Fruit fly (Drosophila melanogaster): ENCODE results near the gene Lon.

The Lon gene

dm6 chr3L:19636821-19637460, 24.9 kb upstream of the Lon start (continued):
- TF ChIP-seq Blimp-1 (GFP tag; optimal IDR thresholded peaks at IDR 0.05) (no peak), Hr4 (GFP tag; optimal IDR thresholded peaks at IDR 0.05) (no peak), CG9139 (GFP tag; optimal IDR thresholded peaks at IDR 0.05) (no peak), CG31627 (GFP tag; optimal IDR thresholded peaks at IDR 0.05) (no peak), CG11762 (GFP tag; optimal IDR thresholded peaks at IDR 0.05; ENCODE audit: insufficient read depth) (no peak), CG11294 (GFP tag; IDR thresholded peaks at IDR 0.05) (no peak), Sox102F (GFP tag; optimal IDR thresholded peaks at IDR 0.05) (peak; percentile 27), Hr38 (GFP tag; optimal IDR thresholded peaks at IDR 0.05) (no peak), Eip78C (GFP tag) (peak; percentile 84), Met (GFP tag; optimal IDR thresholded peaks at IDR 0.05) (peak; percentile 47), Lpt (GFP tag; optimal IDR thresholded peaks at IDR 0.05) (no peak), Smox (GFP tag; optimal IDR thresholded peaks at IDR 0.05) (peak; percentile 22), CG32006 (GFP tag; optimal IDR thresholded peaks at IDR 0.05) (no peak), Sox15 (GFP tag; optimal IDR thresholded peaks at IDR 0.05) (no peak), CG6163 (GFP tag; IDR thresholded peaks at IDR 0.05) (no peak), CG34406 (GFP tag; optimal IDR thresholded peaks at IDR 0.05) (no peak), CG6808 (GFP tag; optimal IDR thresholded peaks at IDR 0.05) (peak; percentile 17), Hr39 (GFP tag; optimal IDR thresholded peaks at IDR 0.05) (no peak), vri (GFP tag; optimal IDR thresholded peaks at IDR 0.05) (no peak), fd59A (GFP tag; optimal IDR thresholded peaks at IDR 0.05) (no peak), net (GFP tag; optimal IDR thresholded peaks at IDR 0.05) (no peak), CG7368 (GFP tag; optimal IDR thresholded peaks at IDR 0.05) (no peak), CG15336 (GFP tag; IDR thresholded peaks at IDR 0.05) (peak; percentile 37; the same call in 1 of the 2 replicates), CG10669 (GFP tag; optimal IDR thresholded peaks at IDR 0.05) (no peak)

dm6 chr3L:19635478-19635996, 23.5 kb upstream of the Lon start, which contains the start of gene wnd:
Gene wnd (minus strand): TSS chr3L:19635783.
- TF ChIP-seq ss (GFP tag; optimal IDR thresholded peaks at IDR 0.05) = peak in 1 of 2 experiments; percentile 42
- TF ChIP-seq Hr4 (GFP tag; optimal IDR thresholded peaks at IDR 0.05) = no peak
- TF ChIP-seq esn (GFP tag; optimal IDR thresholded peaks at IDR 0.05) = no peak
- peak; percentile 55 for TF ChIP-seq fkh (GFP tag; optimal IDR thresholded peaks at IDR 0.05)
- no peak for TF ChIP-seq Hr38 (GFP tag; optimal IDR thresholded peaks at IDR 0.05)
- no peak for TF ChIP-seq CG32006 (GFP tag; optimal IDR thresholded peaks at IDR 0.05)
- no peak for TF ChIP-seq CG10669 (GFP tag; optimal IDR thresholded peaks at IDR 0.05)
- no peak for TF ChIP-seq CG11294 (GFP tag; IDR thresholded peaks at IDR 0.05)
- no peak; the same call in 2 of the 3 replicates for TF ChIP-seq CG6163 (GFP tag; IDR thresholded peaks at IDR 0.05)
- TF ChIP-seq CG11902 (GFP tag; optimal IDR thresholded peaks at IDR 0.05) = no peak
- no peak for TF ChIP-seq Met (GFP tag; optimal IDR thresholded peaks at IDR 0.05)
- no peak for TF ChIP-seq CG6276 (GFP tag; optimal IDR thresholded peaks at IDR 0.05)
- TF ChIP-seq pdm3 (GFP tag; optimal IDR thresholded peaks at IDR 0.05) = no peak
- TF ChIP-seq dsx (GFP tag; optimal IDR thresholded peaks at IDR 0.05; ENCODE audit: poor library complexity, severe bottlenecking) = no peak
- TF ChIP-seq Hr39 (GFP tag; optimal IDR thresholded peaks at IDR 0.05) = no peak
- peak; percentile 32; the same call in 1 of the 3 replicates for TF ChIP-seq CG8119 (GFP tag; IDR thresholded peaks at IDR 0.05)
- peak; percentile 34 for TF ChIP-seq Sox102F (GFP tag; optimal IDR thresholded peaks at IDR 0.05)
- no peak for TF ChIP-seq CG6792 (GFP tag; optimal IDR thresholded peaks at IDR 0.05)
- TF ChIP-seq Sox15 (GFP tag; optimal IDR thresholded peaks at IDR 0.05) = no peak
- no peak for TF ChIP-seq CG8319 (GFP tag; optimal IDR thresholded peaks at IDR 0.05)
- TF ChIP-seq acj6 (GFP tag; optimal IDR thresholded peaks at IDR 0.05) = no peak
- no peak for TF ChIP-seq CG4318 (GFP tag; optimal IDR thresholded peaks at IDR 0.05)
- no peak for TF ChIP-seq CG1621 (tag; optimal IDR thresholded peaks at IDR 0.05)
- TF ChIP-seq fd85E (GFP tag; optimal IDR thresholded peaks at IDR 0.05) = no peak
- no peak for TF ChIP-seq CG10631 (GFP tag; optimal IDR thresholded peaks at IDR 0.05)
- peak; percentile 69 for TF ChIP-seq CG15336 (GFP tag; IDR thresholded peaks at IDR 0.05)
- TF ChIP-seq Ets21C (GFP tag; optimal IDR thresholded peaks at IDR 0.05) = no peak
- TF ChIP-seq CG8632 (GFP tag; optimal IDR thresholded peaks at IDR 0.05) = no peak
- no peak for TF ChIP-seq CG6808 (GFP tag; optimal IDR thresholded peaks at IDR 0.05)
- no peak for TF ChIP-seq vri (GFP tag; optimal IDR thresholded peaks at IDR 0.05)
- TF ChIP-seq eg (GFP tag; IDR thresholded peaks at IDR 0.05) = no peak
- peak; percentile 3 for TF ChIP-seq CG6854 (GFP tag; optimal IDR thresholded peaks at IDR 0.05)
- no peak for TF ChIP-seq svp (GFP tag)
- no peak for TF ChIP-seq Gug (GFP tag; IDR thresholded peaks at IDR 0.05)
- TF ChIP-seq topi (GFP tag; optimal IDR thresholded peaks at IDR 0.05) = no peak
- no peak for TF ChIP-seq Eip93F (GFP tag; optimal IDR thresholded peaks at IDR 0.05)
- peak; percentile 66 for TF ChIP-seq Eip78C (GFP tag)
- TF ChIP-seq Eip75B (GFP tag; optimal IDR thresholded peaks at IDR 0.05) = no peak

Data from whole organism, prepupa.